Fruit fly (Drosophila melanogaster): ENCODE data around the gene betaTub97EF.

betaTub97EF gene

dm6 chr3R:27988189-27988588, at the start of gene betaTub97EF (continued):
- no peak for TF ChIP-seq ems (GFP tag; optimal IDR thresholded peaks at IDR 0.05)
- no peak for TF ChIP-seq gcm (GFP tag; optimal IDR thresholded peaks at IDR 0.05)
- no peak for TF ChIP-seq CG7786 (GFP tag; optimal IDR thresholded peaks at IDR 0.05)
- no peak for TF ChIP-seq hth (optimal IDR thresholded peaks at IDR 0.05)
- peak; percentile 79 for TF ChIP-seq CG3995 (GFP tag; optimal IDR thresholded peaks at IDR 0.05)
- 0 out of 2 replicates have a peak, but pooled peaks have one; percentile 15 for TF ChIP-seq CG4730 (GFP tag; IDR thresholded peaks at IDR 0.05)
- 0 out of 3 replicates have a peak, but pooled peaks have one; percentile 8 for TF ChIP-seq CG2889 (GFP tag; IDR thresholded peaks at IDR 0.05)
- TF ChIP-seq Six4 (GFP tag; optimal IDR thresholded peaks at IDR 0.05) = no peak
- TF ChIP-seq pzg (GFP tag; optimal IDR thresholded peaks at IDR 0.05) = no peak
- no peak for TF ChIP-seq Atf3 (GFP tag; optimal IDR thresholded peaks at IDR 0.05)
- TF ChIP-seq CG32532 (GFP tag; IDR thresholded peaks at IDR 0.05) = peak; percentile 35; the same call in 1 of the 2 replicates
- no peak for TF ChIP-seq Nf-YB (GFP tag; optimal IDR thresholded peaks at IDR 0.05)
- no peak for TF ChIP-seq Hr39 (optimal IDR thresholded peaks at IDR 0.05)
- TF ChIP-seq onecut (GFP tag; IDR thresholded peaks at IDR 0.05) = no peak
- TF ChIP-seq CG14441 (GFP tag; IDR thresholded peaks at IDR 0.05) = 0 out of 2 replicates have a peak, but pooled peaks have one; percentile 40
- TF ChIP-seq ken (GFP tag; IDR thresholded peaks at IDR 0.05) = 0 out of 3 replicates have a peak, but pooled peaks have one; percentile 42
- 0 out of 2 replicates have a peak, but pooled peaks have one; percentile 7 for TF ChIP-seq esg (GFP tag; conservative IDR thresholded peaks at IDR 0.05)
- TF ChIP-seq pho (GFP tag; optimal IDR thresholded peaks at IDR 0.05) = no peak
- no peak for TF ChIP-seq CG6689 (GFP tag; IDR thresholded peaks at IDR 0.05)
- peak; percentile 33; the same call in 1 of the 3 replicates for TF ChIP-seq CG6175 (GFP tag; IDR thresholded peaks at IDR 0.05)
- TF ChIP-seq CG11247 (GFP tag; IDR thresholded peaks at IDR 0.05) = 0 out of 2 replicates have a peak, but pooled peaks have one; percentile 25
- TF ChIP-seq CG15514 (GFP tag; optimal IDR thresholded peaks at IDR 0.05) = peak; percentile 30
- TF ChIP-seq sob (GFP tag; IDR thresholded peaks at IDR 0.05) = 0 out of 2 replicates have a peak, but pooled peaks have one; percentile 11
- TF ChIP-seq HmgZ (tag; optimal IDR thresholded peaks at IDR 0.05) = peak; percentile 29
- no peak for TF ChIP-seq CG17829 (tag; optimal IDR thresholded peaks at IDR 0.05)
- TF ChIP-seq CG4707 (GFP tag; optimal IDR thresholded peaks at IDR 0.05) = peak; percentile 9
- TF ChIP-seq Spps (tag; optimal IDR thresholded peaks at IDR 0.05) = no peak
- peak; percentile 1 for TF ChIP-seq slou (GFP tag; optimal IDR thresholded peaks at IDR 0.05)
- no peak for TF ChIP-seq CG5245 (GFP tag; optimal IDR thresholded peaks at IDR 0.05)
- TF ChIP-seq sens-2 (GFP tag; IDR thresholded peaks at IDR 0.05) = 0 out of 2 replicates have a peak, but pooled peaks have one; percentile 6
- peak; percentile 5 for TF ChIP-seq zf30C (GFP tag; optimal IDR thresholded peaks at IDR 0.05)
- no peak for TF ChIP-seq CG15011 (GFP tag; optimal IDR thresholded peaks at IDR 0.05)
- no peak for TF ChIP-seq phol (tag; optimal IDR thresholded peaks at IDR 0.05)
- peak; percentile 48 for TF ChIP-seq row (GFP tag; IDR thresholded peaks at IDR 0.05)
- TF ChIP-seq ftz-f1 (GFP tag; optimal IDR thresholded peaks at IDR 0.05) = no peak
- peak; percentile 80 for TF ChIP-seq grn (GFP tag; optimal IDR thresholded peaks at IDR 0.05)
- no peak for TF ChIP-seq sisA (GFP tag; IDR thresholded peaks at IDR 0.05)
- TF ChIP-seq CG9932 (GFP tag; IDR thresholded peaks at IDR 0.05) = peak; percentile 49
- no peak for TF ChIP-seq CG7928 (GFP tag; optimal IDR thresholded peaks at IDR 0.05)
- TF ChIP-seq vnd (GFP tag; IDR thresholded peaks at IDR 0.05; ENCODE audit: partially characterized antibody) = no peak
- TF ChIP-seq CG6791 (GFP tag; IDR thresholded peaks at IDR 0.05; ENCODE audit: partially characterized antibody) = 0 out of 3 replicates have a peak, but pooled peaks have one; percentile 22
- no peak for TF ChIP-seq HHEX (GFP tag; optimal IDR thresholded peaks at IDR 0.05)
- no peak for TF ChIP-seq prd (optimal IDR thresholded peaks at IDR 0.05)
- TF ChIP-seq prd (GFP tag; IDR thresholded peaks at IDR 0.05) = peak; percentile 13; the same call in 1 of the 3 replicates
- TF ChIP-seq Med (GFP tag) = peak; percentile 74
- peak; percentile 28; the same call in 1 of the 2 replicates for TF ChIP-seq vvl (GFP tag; IDR thresholded peaks at IDR 0.05)
- TF ChIP-seq Elba2 (GFP tag; optimal IDR thresholded peaks at IDR 0.05) = no peak
- TF ChIP-seq CrebB (tag; optimal IDR thresholded peaks at IDR 0.05) = no peak
- TF ChIP-seq Jarid2 (GFP tag; optimal IDR thresholded peaks at IDR 0.05) = peak; percentile 81
- TF ChIP-seq gro (GFP tag; optimal IDR thresholded peaks at IDR 0.05) = peak; percentile 23
- TF ChIP-seq fru (optimal IDR thresholded peaks at IDR 0.05) = no peak
- TF ChIP-seq CG3163 (GFP tag; optimal IDR thresholded peaks at IDR 0.05) = peak; percentile 12
